Worm (Caenorhabditis elegans) whole organism, young adult: ENCODE measurements around the gene C44C10.5.
A peak's percentile ranks its signal among the peaks of the same experiment; 100 is the strongest.

Experiments
- B0019.2 ChIP-seq: fragments of 200-800 bp; sonication (Bioruptor generic); conservative IDR thresholded peaks from 2 replicates; pipeline ENCODE4 v1.3.6; 2022; ENCODE audit warnings: missing genetic modification reagents, missing genetic modification characterization, missing compliant biosample characterization
- D2030.7 ChIP-seq: fragments of 200-800 bp; sonication (Bioruptor generic); IDR thresholded peaks from 2 replicates; pipeline ENCODE4 v1.3.6; 2022; ENCODE audit warnings: missing genetic modification reagents, missing genetic modification characterization, missing compliant biosample characterization
- F22D6.2 ChIP-seq: sonication (generic microtip); optimal IDR thresholded peaks from 2 replicates; lab custom pipeline; 2016; ENCODE audit warnings: mild to moderate bottlenecking, missing genetic modification characterization, missing compliant biosample characterization
- F37B4.10 ChIP-seq: fragments of 200-800 bp; sonication (Bioruptor generic); IDR thresholded peaks from 2 replicates; pipeline ENCODE4 v1.3.6; 2022; ENCODE audit warnings: missing genetic modification characterization, missing compliant biosample characterization
- F49E8.2 ChIP-seq: sonication (generic microtip); optimal IDR thresholded peaks from 3 replicates; lab custom pipeline; 2017; ENCODE audit warnings: missing genetic modification characterization, mild to moderate bottlenecking, missing compliant biosample characterization, antibody characterized with exemption, moderate library complexity; ENCODE audit not compliant: insufficient read depth
- F55B11.4 ChIP-seq: sonication (generic microtip); optimal IDR thresholded peaks from 2 replicates; lab custom pipeline; 2016; ENCODE audit warnings: missing compliant biosample characterization, missing genetic modification characterization, borderline replicate concordance; ENCODE audit not compliant: insufficient read depth
- F57A8.1 ChIP-seq: fragments of 200-800 bp; sonication (Bioruptor generic); optimal IDR thresholded peaks from 2 replicates; lab custom pipeline; 2018; ENCODE audit warnings: mild to moderate bottlenecking, missing genetic modification characterization, moderate library complexity, missing compliant biosample characterization
- F57C9.4 ChIP-seq: sonication (generic microtip); optimal IDR thresholded peaks from 2 replicates; lab custom pipeline; 2017; ENCODE audit warnings: mild to moderate bottlenecking, missing genetic modification characterization, missing compliant biosample characterization
- K11D2.4 ChIP-seq: fragments of 200-800 bp; sonication (Bioruptor generic); IDR thresholded peaks from 2 replicates; pipeline ENCODE4 v1.3.6; 2022; ENCODE audit warnings: missing genetic modification reagents, missing genetic modification characterization, missing compliant biosample characterization
- Y53G8AR.9 ChIP-seq: fragments of 200-800 bp; sonication (Bioruptor generic); conservative IDR thresholded peaks from 2 replicates; pipeline ENCODE4 v1.3.6; 2022; ENCODE audit warnings: missing genetic modification reagents, missing genetic modification characterization, missing compliant biosample characterization
- Y56A3A.18 ChIP-seq: fragments of 200-800 bp; sonication (Bioruptor generic); IDR thresholded peaks from 2 replicates; pipeline ENCODE4 v1.3.6; 2022; ENCODE audit warnings: missing genetic modification reagents, missing genetic modification characterization, missing compliant biosample characterization
- ama-1 ChIP-seq, 3 experiments: fragments of 150-350 bp in 1 of 3; sonication (generic microtip) in 2 of 3; optimal IDR thresholded peaks; 2 replicates each; lab custom pipeline; 2014 to 2018; ENCODE audit warnings: missing biosample characterization in 2 of 3, missing genetic modification characterization in 2 of 3, missing genetic modification reagents in 2 of 3
- atf-7 ChIP-seq: sonication (generic microtip); optimal IDR thresholded peaks from 2 replicates; lab custom pipeline; 2017; ENCODE audit warnings: mild to moderate bottlenecking, missing genetic modification characterization, missing compliant biosample characterization
- athp-1 ChIP-seq: sonication (generic microtip); optimal IDR thresholded peaks from 2 replicates; lab custom pipeline; 2017; ENCODE audit warnings: mild to moderate bottlenecking, missing genetic modification characterization, missing compliant biosample characterization
- ceh-40 ChIP-seq: fragments of 200-800 bp; sonication (Bioruptor generic); IDR thresholded peaks from 2 replicates; pipeline ENCODE4 v1.3.6; 2022; ENCODE audit warnings: missing genetic modification characterization, missing compliant biosample characterization
- ceh-58 ChIP-seq: fragments of 200-800 bp; sonication (Bioruptor generic); IDR thresholded peaks from 2 replicates; pipeline ENCODE4 v1.3.6; 2022; ENCODE audit warnings: missing genetic modification characterization, missing compliant biosample characterization
- ceh-91 ChIP-seq: fragments of 200-800 bp; sonication (Bioruptor generic); IDR thresholded peaks from 2 replicates; pipeline ENCODE4 v1.3.6; 2022; ENCODE audit warnings: missing genetic modification reagents, missing genetic modification characterization, missing compliant biosample characterization
- chd-7 ChIP-seq: sonication (generic microtip); optimal IDR thresholded peaks from 2 replicates; lab custom pipeline; 2016; ENCODE audit warnings: mild to moderate bottlenecking, missing genetic modification characterization, moderate library complexity, missing compliant biosample characterization
- dox-1 ChIP-seq: fragments of 200-800 bp; sonication (Bioruptor generic); IDR thresholded peaks from 2 replicates; pipeline ENCODE4 v1.3.6; 2022; ENCODE audit warnings: missing genetic modification reagents, missing genetic modification characterization, missing compliant biosample characterization
- dpff-1 ChIP-seq: sonication (generic microtip); optimal IDR thresholded peaks from 2 replicates; lab custom pipeline; 2017; ENCODE audit warnings: mild to moderate bottlenecking, missing genetic modification characterization, missing compliant biosample characterization
- egrh-3 ChIP-seq: fragments of 200-800 bp; sonication (Bioruptor generic); IDR thresholded peaks from 2 replicates; pipeline ENCODE4 v1.3.6; 2022; ENCODE audit warnings: missing genetic modification reagents, missing genetic modification characterization, missing compliant biosample characterization
- gei-17 ChIP-seq: fragments of 200-800 bp; sonication (Bioruptor generic); optimal IDR thresholded peaks from 2 replicates; lab custom pipeline; 2018; ENCODE audit warnings: mild to moderate bottlenecking, missing genetic modification characterization, missing compliant biosample characterization
- him-1 ChIP-seq: sonication (generic microtip); optimal IDR thresholded peaks from 2 replicates; lab custom pipeline; 2016; ENCODE audit warnings: missing genotype, missing genetic modification reagents, missing genetic modification characterization, missing compliant biosample characterization
- hlh-26 ChIP-seq: fragments of 200-800 bp; sonication (Bioruptor generic); conservative IDR thresholded peaks from 2 replicates; pipeline ENCODE4 v1.3.6; 2022; ENCODE audit warnings: missing genetic modification reagents, missing genetic modification characterization, missing compliant biosample characterization
- hrde-1 ChIP-seq: sonication (generic microtip); optimal IDR thresholded peaks from 2 replicates; lab custom pipeline; 2016; ENCODE audit warnings: missing genetic modification characterization, mild to moderate bottlenecking, missing compliant biosample characterization, moderate library complexity, missing genotype, missing genetic modification reagents, borderline replicate concordance
- lag-1 ChIP-seq: fragments of 200-800 bp; sonication (Bioruptor generic); IDR thresholded peaks from 2 replicates; pipeline ENCODE4 v1.3.6; 2022; ENCODE audit warnings: missing genetic modification reagents, missing genetic modification characterization, missing compliant biosample characterization
- lin-54 ChIP-seq: fragments of 200-800 bp; sonication (Bioruptor generic); optimal IDR thresholded peaks from 2 replicates; lab custom pipeline; 2018; ENCODE audit warnings: mild to moderate bottlenecking, missing genetic modification characterization, missing compliant biosample characterization
- lir-1 ChIP-seq: fragments of 200-800 bp; sonication (Bioruptor generic); conservative IDR thresholded peaks from 2 replicates; pipeline ENCODE4 v1.3.6; 2022; ENCODE audit warnings: missing genetic modification reagents, missing genetic modification characterization, missing compliant biosample characterization
- madf-8 ChIP-seq: fragments of 200-800 bp; sonication (Bioruptor generic); conservative IDR thresholded peaks from 2 replicates; pipeline ENCODE4 v1.3.6; 2022; ENCODE audit warnings: missing genetic modification reagents, missing genetic modification characterization, missing compliant biosample characterization
- nhr-120 ChIP-seq: fragments of 200-800 bp; sonication (Bioruptor generic); IDR thresholded peaks from 2 replicates; pipeline ENCODE4 v1.3.6; 2022; ENCODE audit warnings: missing genetic modification characterization, missing compliant biosample characterization
- pbrm-1 ChIP-seq: fragments of 200-800 bp; sonication (Bioruptor generic); IDR thresholded peaks from 2 replicates; pipeline ENCODE4 v1.3.6; 2022; ENCODE audit warnings: missing genetic modification reagents, missing genetic modification characterization, missing compliant biosample characterization
- rec-8 ChIP-seq, 2 experiments: sonication (generic microtip); optimal IDR thresholded peaks; 2 replicates each; lab custom pipeline; 2016; ENCODE audit warnings: mild to moderate bottlenecking in 2 of 2, missing genetic modification characterization in 2 of 2, missing genetic modification reagents in 2 of 2, missing genotype in 2 of 2, missing biosample characterization in 1 of 2, missing compliant biosample characterization in 1 of 2, moderate library complexity in 1 of 2
- rpc-1 ChIP-seq, 2 experiments: fragments of 150-350 bp in 1 of 2; sonication (generic microtip) in 1 of 2; optimal IDR thresholded peaks; 2 replicates each; lab custom pipeline; 2014 to 2018; ENCODE audit warnings: missing biosample characterization in 1 of 2, missing genetic modification characterization in 1 of 2, missing genetic modification reagents in 1 of 2, missing genotype in 1 of 2
- snpc-1.3 ChIP-seq: sonication (generic microtip); optimal IDR thresholded peaks from 2 replicates; lab custom pipeline; 2017; ENCODE audit warnings: missing genetic modification characterization, mild to moderate bottlenecking, missing compliant biosample characterization, antibody characterized with exemption, moderate library complexity, missing genotype, missing genetic modification reagents; ENCODE audit not compliant: insufficient read depth
- snpc-3.4 ChIP-seq: sonication (generic microtip); optimal IDR thresholded peaks from 2 replicates; lab custom pipeline; 2017; ENCODE audit warnings: missing genetic modification characterization, mild to moderate bottlenecking, missing compliant biosample characterization, antibody characterized with exemption, moderate library complexity, missing genotype, missing genetic modification reagents
- sptf-2 ChIP-seq: fragments of 200-800 bp; sonication (Bioruptor generic); optimal IDR thresholded peaks from 2 replicates; lab custom pipeline; 2018; ENCODE audit warnings: mild to moderate bottlenecking, missing genetic modification characterization, missing compliant biosample characterization
- zfh-2 ChIP-seq: fragments of 200-800 bp; sonication (Bioruptor generic); conservative IDR thresholded peaks from 2 replicates; pipeline ENCODE4 v1.3.6; 2022; ENCODE audit warnings: missing genetic modification reagents, missing genetic modification characterization, missing compliant biosample characterization
- zim-3 ChIP-seq: sonication (generic microtip); optimal IDR thresholded peaks from 2 replicates; lab custom pipeline; 2017; ENCODE audit warnings: mild to moderate bottlenecking, missing genetic modification characterization, moderate library complexity, missing compliant biosample characterization
- ztf-26 ChIP-seq: sonication (generic microtip); optimal IDR thresholded peaks from 2 replicates; lab custom pipeline; 2017; ENCODE audit warnings: missing genetic modification characterization, missing compliant biosample characterization

The C44C10.5 gene

ce11 chrX:11645517-11645916 is 44.8 kb upstream of the C44C10.5 start (continued):
- no peak for TF ChIP-seq ama-1 (optimal IDR thresholded peaks at IDR 0.05; lab: Kevin White, UChicago)
- peak; percentile 14 to 57 for TF ChIP-seq ama-1 (GFP tag; optimal IDR thresholded peaks at IDR 0.05; lab: Kevin White, UChicago)
- TF ChIP-seq sptf-2 (GFP tag; lab: Kevin White, UChicago) = no peak
- TF ChIP-seq lir-1 (GFP tag; lab: Robert Waterston, UW) = peak; percentile 73
- peak; percentile 0 for TF ChIP-seq chd-7
- no peak for TF ChIP-seq F55B11.4 (tag; lab: Kevin White, UChicago)
- no peak for TF ChIP-seq ztf-26 (tag; lab: Kevin White, UChicago)
- no peak for TF ChIP-seq F57A8.1
- TF ChIP-seq dox-1 (GFP tag; lab: Robert Waterston, UW) = peak; percentile 57; the same call in 1 of the 2 replicates
- no peak for TF ChIP-seq F22D6.2
- peak; percentile 9 for TF ChIP-seq hrde-1 (tag; lab: Kevin White, UChicago)
- TF ChIP-seq F49E8.2 (tag; lab: Kevin White, UChicago) = no peak
- TF ChIP-seq egrh-3 (GFP tag; lab: Robert Waterston, UW) = 0 out of 2 replicates have a peak, but pooled peaks have one; percentile 18
- 0 out of 2 replicates have a peak, but pooled peaks have one; percentile 24 for TF ChIP-seq ceh-40
- TF ChIP-seq lin-54 (GFP tag; lab: Kevin White, UChicago) = no peak
- TF ChIP-seq Y56A3A.18 (GFP tag; lab: Robert Waterston, UW) = peak; percentile 63; the same call in 1 of the 2 replicates
- TF ChIP-seq atf-7 (tag; lab: Kevin White, UChicago) = peak; percentile 17
- TF ChIP-seq B0019.2 (GFP tag; lab: Robert Waterston, UW) = no peak
- TF ChIP-seq dpff-1 = peak; percentile 8
- TF ChIP-seq lag-1 = no peak
- TF ChIP-seq athp-1 = peak; percentile 4
- no peak for TF ChIP-seq nhr-120
- no peak for TF ChIP-seq ceh-91 (GFP tag; lab: Robert Waterston, UW)
- TF ChIP-seq F37B4.10 (GFP tag; lab: Robert Waterston, UW) = no peak
- TF ChIP-seq rec-8 (tag; optimal IDR thresholded peaks at IDR 0.05; lab: Kevin White, UChicago) = peak in 1 of 2 experiments; percentile 87
- TF ChIP-seq F57C9.4 = no peak
- TF ChIP-seq snpc-3.4 (tag; lab: Kevin White, UChicago) = peak; percentile 8
- peak; percentile 70 for TF ChIP-seq pbrm-1
- TF ChIP-seq ceh-58 (GFP tag; lab: Robert Waterston, UW) = no peak
- TF ChIP-seq hlh-26 (GFP tag; lab: Robert Waterston, UW) = no peak
- TF ChIP-seq rpc-1 (optimal IDR thresholded peaks at IDR 0.05; lab: Kevin White, UChicago) = peak; percentile 85
- peak; percentile 92 for TF ChIP-seq rpc-1 (tag; optimal IDR thresholded peaks at IDR 0.05; lab: Kevin White, UChicago)
- TF ChIP-seq K11D2.4 (GFP tag; lab: Robert Waterston, UW) = 0 out of 2 replicates have a peak, but pooled peaks have one; percentile 45
- 0 out of 2 replicates have a peak, but pooled peaks have one; percentile 28 for TF ChIP-seq Y53G8AR.9 (GFP tag; lab: Robert Waterston, UW)
- TF ChIP-seq gei-17 (GFP tag; lab: Kevin White, UChicago) = no peak
- peak; percentile 60; the same call in 1 of the 2 replicates for TF ChIP-seq D2030.7 (GFP tag; lab: Robert Waterston, UW)
- no peak for TF ChIP-seq zfh-2 (GFP tag; lab: Robert Waterston, UW)

- no peak for TF ChIP-seq zim-3
- no peak for TF ChIP-seq snpc-1.3
- TF ChIP-seq him-1 (tag; lab: Kevin White, UChicago) = no peak
- no peak for TF ChIP-seq madf-8 (GFP tag; lab: Robert Waterston, UW)
Observed at ce11 chrX:11647165-11647564, 43.2 kb upstream of the C44C10.5 start, which contains the start of gene T04F8.8. Gene T04F8.8 (plus strand): TSS chrX:11647465.
